Worm (Caenorhabditis elegans): Measurements from ENCODE around the gene Y43C5A.4.

The Y43C5A.4 gene

DNA sequence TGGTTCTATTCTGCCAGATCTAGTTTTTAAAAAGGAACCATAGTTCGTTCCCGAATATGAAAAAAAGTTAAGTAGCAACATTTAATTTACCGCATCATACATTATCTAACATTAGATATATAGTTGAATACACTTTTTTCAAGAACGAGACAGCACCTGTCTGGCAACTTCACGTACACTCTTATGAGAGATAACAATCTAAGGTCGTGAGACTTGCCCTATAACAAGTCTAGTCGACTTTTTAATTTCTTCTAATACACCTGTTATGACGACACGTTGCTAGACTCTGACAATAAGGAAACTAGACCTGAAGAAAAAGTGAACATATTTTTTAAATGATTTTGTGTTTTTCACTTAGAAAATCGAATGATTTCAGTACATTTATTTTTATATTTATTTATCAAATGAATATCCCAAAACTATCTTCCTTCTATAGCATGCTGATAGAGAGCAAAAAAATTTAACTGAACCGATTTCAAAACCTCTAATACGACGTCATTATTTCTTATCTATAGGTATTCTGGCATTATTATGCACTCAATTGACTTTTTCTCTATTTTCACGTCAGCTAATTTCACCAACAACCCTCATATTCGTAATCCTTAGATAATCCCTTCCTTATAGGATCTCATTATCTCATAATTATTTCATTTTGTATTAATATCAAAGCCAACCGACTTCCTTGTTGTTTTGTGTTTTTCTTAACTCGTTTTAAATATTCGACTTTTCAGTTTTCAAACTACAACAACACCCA is 24.8 kb upstream of the Y43C5A.4 start:
- no peak for TF ChIP-seq let-607 (tag; optimal IDR thresholded peaks at IDR 0.05)
- TF ChIP-seq nfya-1 (tag; optimal IDR thresholded peaks at IDR 0.05; ENCODE audit: borderline replicate concordance, insufficient read depth) = no peak
- no peak for TF ChIP-seq ztf-28 (GFP tag; IDR thresholded peaks at IDR 0.05)
- TF ChIP-seq sptf-2 (GFP tag; optimal IDR thresholded peaks at IDR 0.05) = no peak
- no peak for TF ChIP-seq mxl-1 (tag; optimal IDR thresholded peaks at IDR 0.05)
- TF ChIP-seq ZK185.1 (tag; optimal IDR thresholded peaks at IDR 0.05; ENCODE audit: poor library complexity, severe bottlenecking) = no peak
- TF ChIP-seq dpl-1 (GFP tag; optimal IDR thresholded peaks at IDR 0.05) = no peak
- TF ChIP-seq hrde-1 (tag; optimal IDR thresholded peaks at IDR 0.05; ENCODE audit: borderline replicate concordance) = no peak
- TF ChIP-seq nhr-179 (tag; optimal IDR thresholded peaks at IDR 0.05) = no peak
- TF ChIP-seq cebp-1 (GFP tag; IDR thresholded peaks at IDR 0.05) = no peak
- TF ChIP-seq cebp-1 (tag; optimal IDR thresholded peaks at IDR 0.05) = peak; percentile 9
- TF ChIP-seq Y67H2A.10 (GFP tag; conservative IDR thresholded peaks at IDR 0.05) = no peak
- TF ChIP-seq ekl-4 (GFP tag; IDR thresholded peaks at IDR 0.05) = 0 out of 2 replicates have a peak, but pooled peaks have one; percentile 5
- no peak for TF ChIP-seq rcor-1 (GFP tag; IDR thresholded peaks at IDR 0.05)
- no peak for TF ChIP-seq egrh-3 (GFP tag; IDR thresholded peaks at IDR 0.05)
- TF ChIP-seq zfh-2 (GFP tag; conservative IDR thresholded peaks at IDR 0.05) = no peak
- no peak for TF ChIP-seq attf-3 (GFP tag; conservative IDR thresholded peaks at IDR 0.05)

DNA sequence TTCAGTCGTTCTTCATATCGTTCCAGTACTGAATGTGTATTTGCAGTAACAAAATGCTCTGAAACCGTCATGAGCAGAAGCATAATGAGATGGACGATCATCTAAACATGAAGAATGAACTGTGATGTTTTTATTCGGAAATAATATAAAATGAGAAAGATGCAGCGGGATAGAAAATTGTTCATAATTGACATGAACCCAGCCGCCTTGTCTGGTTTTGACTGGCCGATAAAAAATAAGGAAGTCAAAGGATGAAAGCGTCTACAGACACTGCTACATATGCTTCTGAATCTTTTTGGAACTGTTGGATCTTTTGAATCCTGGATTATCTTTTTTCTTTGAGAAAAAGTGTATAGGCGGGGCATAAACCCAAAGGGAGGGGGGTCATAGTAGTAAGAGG is 18.3 kb upstream of the Y43C5A.4 start, which contains the start of gene F01G10.9:
F01G10.9 (minus strand) TSS at position 101 of the 400 bp plus-strand sequence.
- TF ChIP-seq K12H6.12 (tag; optimal IDR thresholded peaks at IDR 0.05) (no peak), D2030.7 (GFP tag; IDR thresholded peaks at IDR 0.05) (no peak), mcd-1 (GFP tag; IDR thresholded peaks at IDR 0.05) (no peak), hrde-1 (tag; optimal IDR thresholded peaks at IDR 0.05; ENCODE audit: borderline replicate concordance) (no peak), ceh-79 (tag; optimal IDR thresholded peaks at IDR 0.05) (no peak), attf-3 (GFP tag; conservative IDR thresholded peaks at IDR 0.05) (no peak), rec-8 (tag; optimal IDR thresholded peaks at IDR 0.05) (no peak), mxl-1 (tag; optimal IDR thresholded peaks at IDR 0.05) (no peak), nfya-2 (GFP tag; IDR thresholded peaks at IDR 0.05) (no peak), egl-18 (GFP tag; IDR thresholded peaks at IDR 0.05) (no peak), cebp-2 (GFP tag; IDR thresholded peaks at IDR 0.05) (no peak), hsf-1 (GFP tag; IDR thresholded peaks at IDR 0.05) (no peak), F10E7.11 (tag; optimal IDR thresholded peaks at IDR 0.05) (no peak), lsl-1 (GFP tag; optimal IDR thresholded peaks at IDR 0.05) (no peak), zfh-2 (GFP tag; conservative IDR thresholded peaks at IDR 0.05) (no peak), B0261.1 (tag; optimal IDR thresholded peaks at IDR 0.05) (no peak), F49E8.2 (tag; optimal IDR thresholded peaks at IDR 0.05; ENCODE audit: insufficient read depth) (no peak), ztf-3 (GFP tag; optimal IDR thresholded peaks at IDR 0.05) (no peak), ekl-4 (GFP tag; IDR thresholded peaks at IDR 0.05) (no peak)

ce11 chrIV:10261061-10261460 is 16.8 kb upstream of the Y43C5A.4 start:
- TF ChIP-seq F57C9.4 (tag; optimal IDR thresholded peaks at IDR 0.05) (no peak), cebp-2 (GFP tag; IDR thresholded peaks at IDR 0.05) (no peak), egrh-3 (GFP tag; IDR thresholded peaks at IDR 0.05) (no peak), rpc-1 (optimal IDR thresholded peaks at IDR 0.05) (no peak), rpc-1 (tag; optimal IDR thresholded peaks at IDR 0.05) (no peak), F39B2.1 (GFP tag; IDR thresholded peaks at IDR 0.05) (no peak), nfyb-1 (GFP tag; IDR thresholded peaks at IDR 0.05) (no peak)
